Fruit fly (Drosophila melanogaster) whole organism, prepupa: ENCODE results near the gene CG14277.

Experiments
- CG6163 ChIP-seq: fragments of 200-800 bp; sonication (Bioruptor generic); IDR thresholded peaks from 3 replicates; pipeline ENCODE4 v1.3.6; 2022; ENCODE audit warnings: missing biosample characterization, missing genetic modification characterization
- Hr4 ChIP-seq: fragments of 200-800 bp; sonication (Bioruptor generic); optimal IDR thresholded peaks from 3 replicates; lab custom pipeline; 2016; ENCODE audit warnings: missing biosample characterization, missing genetic modification characterization
- Lpt ChIP-seq: fragments of 200-800 bp; sonication (Bioruptor generic); optimal IDR thresholded peaks from 3 replicates; lab custom pipeline; 2016; ENCODE audit warnings: missing biosample characterization, missing genetic modification characterization
- OdsH ChIP-seq: fragments of 200-800 bp; sonication (Bioruptor generic); optimal IDR thresholded peaks from 3 replicates; lab custom pipeline; 2016; ENCODE audit warnings: missing biosample characterization, missing genetic modification characterization
- achi ChIP-seq: fragments of 200-800 bp; sonication (Bioruptor generic); optimal IDR thresholded peaks from 3 replicates; lab custom pipeline; 2016; ENCODE audit warnings: missing biosample characterization, missing genetic modification characterization
- dac ChIP-seq: fragments of 200-800 bp; sonication (Bioruptor generic); optimal IDR thresholded peaks from 2 replicates; lab custom pipeline; 2017; ENCODE audit warnings: missing biosample characterization, mild to moderate bottlenecking, missing genetic modification characterization
- topi ChIP-seq: fragments of 200-800 bp; sonication (Bioruptor generic); optimal IDR thresholded peaks from 3 replicates; lab custom pipeline; 2016; ENCODE audit warnings: missing biosample characterization, missing genetic modification characterization

- no peak for TF ChIP-seq topi (GFP tag; lab: Kevin White, UChicago)
- TF ChIP-seq CG6163 (GFP tag; lab: Robert Waterston, UW), result no peak
- no peak for TF ChIP-seq Lpt (GFP tag; lab: Kevin White, UChicago)
- no peak for TF ChIP-seq OdsH
- TF ChIP-seq Hr4 (GFP tag; lab: Kevin White, UChicago), result no peak
- no peak for TF ChIP-seq dac (GFP tag; lab: Kevin White, UChicago)
- TF ChIP-seq achi (GFP tag; lab: Kevin White, UChicago), result no peak
Measured at dm6 chr2L:8196757-8197530, 45.3 kb upstream of the CG14277 start, which contains the start of the genes CG8475 and CG8460.
